Worm (Caenorhabditis elegans): ENCODE results near the gene F16H6.3.

F16H6.3 gene

ce11 chrV:18243227-18243626 lies 48.1 kb downstream of the F16H6.3 start:
- no peak for TF ChIP-seq zip-8 (tag; optimal IDR thresholded peaks at IDR 0.05)

ce11 chrV:18244408-18244807 lies 49.3 kb downstream of the F16H6.3 start:
- TF ChIP-seq nhr-12 (tag; optimal IDR thresholded peaks at IDR 0.05) (no peak), ceh-39 (tag; optimal IDR thresholded peaks at IDR 0.05) (no peak), elt-3 (tag; optimal IDR thresholded peaks at IDR 0.05) (no peak), bed-3 (GFP tag; optimal IDR thresholded peaks at IDR 0.05) (no peak), ceh-43 (GFP tag; optimal IDR thresholded peaks at IDR 0.05) (no peak), ceh-83 (GFP tag; optimal IDR thresholded peaks at IDR 0.05) (no peak), unc-120 (tag; optimal IDR thresholded peaks at IDR 0.05; ENCODE audit: poor library complexity, severe bottlenecking) (no peak), drap-1 (GFP tag; optimal IDR thresholded peaks at IDR 0.05) (no peak), nhr-76 (tag; optimal IDR thresholded peaks at IDR 0.05) (no peak), sptf-1 (tag; optimal IDR thresholded peaks at IDR 0.05) (no peak), lsy-2 (tag; optimal IDR thresholded peaks at IDR 0.05) (no peak), flh-1 (GFP tag; optimal IDR thresholded peaks at IDR 0.05) (no peak), mep-1 (tag; optimal IDR thresholded peaks at IDR 0.05) (no peak), nhr-2 (tag; optimal IDR thresholded peaks at IDR 0.05) (no peak), M03D4.4 (tag; optimal IDR thresholded peaks at IDR 0.05) (no peak), blmp-1 (tag; optimal IDR thresholded peaks at IDR 0.05) (no peak), tbx-8 (GFP tag; optimal IDR thresholded peaks at IDR 0.05) (no peak), zip-8 (tag; optimal IDR thresholded peaks at IDR 0.05) (no peak)

DNA sequence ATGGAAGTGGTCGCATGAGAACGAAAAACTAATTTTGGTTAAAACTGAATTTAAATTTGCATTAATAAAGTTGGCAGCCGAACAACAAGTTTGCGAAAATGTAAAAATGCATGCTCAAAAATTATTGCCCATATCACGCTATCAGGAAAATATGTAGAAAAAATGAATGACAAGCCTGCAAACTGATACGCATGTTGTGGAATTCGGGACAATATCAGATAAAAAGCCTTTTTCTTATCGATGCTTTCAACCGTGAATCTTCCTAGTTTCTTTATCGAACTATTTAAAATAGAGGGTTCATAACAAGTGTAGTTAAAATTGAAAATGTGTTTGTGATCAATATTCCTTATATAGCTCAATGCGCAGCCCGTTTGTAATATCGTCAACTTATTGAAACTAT lies 51.0 kb downstream of the F16H6.3 start:
- TF ChIP-seq sem-2 (GFP tag; optimal IDR thresholded peaks at IDR 0.05) (no peak), mab-5 (tag; optimal IDR thresholded peaks at IDR 0.05) (no peak), nhr-237 (tag; optimal IDR thresholded peaks at IDR 0.05) (no peak), bed-3 (GFP tag; optimal IDR thresholded peaks at IDR 0.05) (no peak), lin-32 (GFP tag; optimal IDR thresholded peaks at IDR 0.05) (no peak)

All from whole organism, mixed stage, embryonic.